Fruit fly (Drosophila melanogaster) whole organism, prepupa: ENCODE measurements around the gene CG31676.
A peak's percentile ranks its signal among the peaks of the same experiment; 100 is the strongest.

Experiments used
- CG16779 ChIP-seq: fragments of 200-800 bp; sonication (Bioruptor generic); optimal IDR thresholded peaks from 3 replicates; lab custom pipeline; 2017; ENCODE audit warnings: missing biosample characterization, mild to moderate bottlenecking, missing genetic modification characterization
- CG32006 ChIP-seq: fragments of 200-800 bp; sonication (Bioruptor generic); optimal IDR thresholded peaks from 3 replicates; lab custom pipeline; 2017; ENCODE audit warnings: missing biosample characterization, mild to moderate bottlenecking, missing genetic modification characterization
- CG3919 ChIP-seq: fragments of 200-800 bp; sonication (Bioruptor generic); optimal IDR thresholded peaks from 3 replicates; lab custom pipeline; 2016; ENCODE audit warnings: missing biosample characterization, missing genetic modification characterization
- CG6808 ChIP-seq: fragments of 200-800 bp; sonication (Bioruptor generic); optimal IDR thresholded peaks from 3 replicates; lab custom pipeline; 2017; ENCODE audit warnings: missing biosample characterization, missing genetic modification characterization, mild to moderate bottlenecking, moderate library complexity, missing genetic modification reagents
- Eip78C ChIP-seq: fragments of 200-800 bp; sonication (Bioruptor generic); peaks from one replicate; lab custom pipeline; 2016; ENCODE audit warnings: missing biosample characterization, missing genetic modification characterization
- Ets21C ChIP-seq: fragments of 200-800 bp; sonication (Bioruptor generic); optimal IDR thresholded peaks from 3 replicates; lab custom pipeline; 2016; ENCODE audit warnings: missing biosample characterization, missing genetic modification characterization
- Gug ChIP-seq: fragments of 200-800 bp; sonication (Bioruptor generic); IDR thresholded peaks from 2 replicates; pipeline ENCODE4 v1.3.6; 2022; ENCODE audit warnings: missing biosample characterization, missing genetic modification characterization
- Hr38 ChIP-seq: sonication (Bioruptor generic); optimal IDR thresholded peaks from 2 replicates; lab custom pipeline; 2016; ENCODE audit warnings: missing biosample characterization, missing genetic modification characterization
- Hr39 ChIP-seq: fragments of 200-800 bp; sonication (Bioruptor generic); optimal IDR thresholded peaks from 2 replicates; lab custom pipeline; 2016; ENCODE audit warnings: missing biosample characterization, missing genetic modification characterization
- esn ChIP-seq: fragments of 200-800 bp; sonication (Bioruptor generic); optimal IDR thresholded peaks from 2 replicates; lab custom pipeline; 2016; ENCODE audit warnings: missing biosample characterization, mild to moderate bottlenecking, missing genetic modification characterization, moderate library complexity
- net ChIP-seq: fragments of 200-800 bp; sonication (Bioruptor generic); optimal IDR thresholded peaks from 3 replicates; lab custom pipeline; 2016; ENCODE audit warnings: missing biosample characterization, missing genetic modification characterization
- spab ChIP-seq: fragments of 200-800 bp; sonication (Bioruptor generic); optimal IDR thresholded peaks from 2 replicates; lab custom pipeline; 2017; ENCODE audit warnings: missing biosample characterization, mild to moderate bottlenecking, missing genetic modification characterization, missing genetic modification reagents
- svp ChIP-seq: fragments of 200-800 bp; sonication (Bioruptor generic); peaks from one replicate; lab custom pipeline; 2016; ENCODE audit warnings: missing biosample characterization, missing genetic modification characterization

dm6 chr2L:20822489-20823195 is 17.9 kb upstream of the CG31676 start, which contains the start of gene CG9331:
- no peak for TF ChIP-seq net (GFP tag; lab: Kevin White, UChicago)
- TF ChIP-seq CG6808 = no peak
- TF ChIP-seq Eip78C (GFP tag; lab: Kevin White, UChicago) = peak; percentile 81
- TF ChIP-seq CG32006 = no peak
- no peak for TF ChIP-seq Hr38 (GFP tag; lab: Kevin White, UChicago)
- TF ChIP-seq CG3919 = no peak
- TF ChIP-seq CG16779 (tag; lab: Kevin White, UChicago) = no peak
- TF ChIP-seq esn (GFP tag; lab: Kevin White, UChicago) = no peak
- TF ChIP-seq spab (GFP tag; lab: Kevin White, UChicago) = no peak
- TF ChIP-seq Hr39 (GFP tag; lab: Kevin White, UChicago) = no peak
- TF ChIP-seq Gug (GFP tag; lab: Robert Waterston, UW) = no peak
- no peak for TF ChIP-seq svp (GFP tag; lab: Kevin White, UChicago)
- TF ChIP-seq Ets21C (GFP tag; lab: Kevin White, UChicago) = no peak
